Fruit fly (Drosophila melanogaster): ENCODE data around the gene mIF2.

Gene mIF2

DNA sequence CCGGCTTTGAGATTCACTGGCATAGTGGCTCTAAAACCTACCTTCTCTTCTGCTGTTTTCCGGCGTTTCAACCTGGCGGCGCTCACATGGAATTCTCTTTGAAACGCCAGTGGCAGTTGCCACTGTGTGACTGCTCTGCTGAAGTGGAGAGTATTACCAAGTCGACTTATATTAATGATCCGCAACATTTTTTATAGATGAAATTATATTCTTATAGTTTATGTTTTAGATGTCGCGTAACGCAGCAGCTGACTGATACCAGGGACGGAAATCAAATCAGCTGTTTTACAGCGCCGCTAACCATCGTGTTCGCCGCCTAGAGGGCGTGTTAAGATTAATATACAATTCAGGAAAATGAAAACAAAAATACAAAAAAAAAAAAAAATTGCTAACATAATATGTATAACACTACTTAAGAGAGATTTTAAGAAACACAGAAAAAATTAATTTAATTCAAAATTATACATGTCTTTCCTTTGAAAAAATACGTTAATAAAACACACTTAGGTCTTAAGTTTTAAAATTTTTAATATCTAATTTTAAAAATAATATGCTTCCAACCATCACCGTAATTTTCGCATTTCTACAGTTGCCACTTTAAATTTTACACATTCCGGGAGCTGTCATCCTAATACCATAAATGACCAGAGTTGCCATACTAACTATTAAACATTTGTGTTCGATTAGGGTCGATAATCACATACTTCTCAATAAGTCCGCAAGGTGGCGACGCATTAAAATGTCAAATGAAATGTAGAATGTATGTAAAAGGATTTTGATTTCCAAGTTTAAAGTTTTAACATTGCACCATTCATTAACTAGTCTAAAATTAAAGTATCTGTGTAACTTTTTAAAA is at the start of gene mIF2 (continued):
- TF ChIP-seq cyc (GFP tag; optimal IDR thresholded peaks at IDR 0.05), result peak; percentile 21
- TF ChIP-seq achi (GFP tag; optimal IDR thresholded peaks at IDR 0.05), result peak; percentile 14
- TF ChIP-seq eg (GFP tag; IDR thresholded peaks at IDR 0.05), result peak; percentile 79
- TF ChIP-seq Gug (GFP tag; IDR thresholded peaks at IDR 0.05), result peak; percentile 67
- peak; percentile 52 for TF ChIP-seq net (GFP tag; optimal IDR thresholded peaks at IDR 0.05)
- TF ChIP-seq OdsH (GFP tag; optimal IDR thresholded peaks at IDR 0.05), result peak; percentile 15
- TF ChIP-seq Ets21C (GFP tag; optimal IDR thresholded peaks at IDR 0.05), result no peak
- TF ChIP-seq CG6163 (GFP tag; IDR thresholded peaks at IDR 0.05), result peak; percentile 78
- TF ChIP-seq dac (GFP tag; optimal IDR thresholded peaks at IDR 0.05), result peak; percentile 22
- TF ChIP-seq CG8319 (GFP tag; optimal IDR thresholded peaks at IDR 0.05), result no peak

DNA sequence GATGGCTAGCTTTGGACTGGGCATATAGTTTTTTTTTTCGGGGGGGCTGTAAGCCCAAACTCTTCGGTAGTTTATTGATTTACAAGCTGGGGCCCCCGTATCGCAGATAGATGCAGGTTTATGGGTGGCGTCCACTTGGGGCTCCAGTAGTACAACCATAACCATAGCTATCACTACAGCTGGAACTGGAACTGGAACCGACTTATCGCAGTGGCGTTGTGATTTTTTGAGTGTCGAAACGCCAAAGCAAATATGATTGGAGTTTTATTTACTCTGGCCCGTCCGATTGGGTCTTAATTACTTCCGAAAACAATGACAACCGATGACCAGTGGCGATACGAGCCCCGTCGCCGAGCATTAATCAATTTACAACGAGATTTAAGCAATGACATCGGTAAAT is 45.8 kb upstream of the mIF2 start:
- TF ChIP-seq fkh (GFP tag; optimal IDR thresholded peaks at IDR 0.05), result peak; percentile 100
- no peak for TF ChIP-seq CG1621 (tag; optimal IDR thresholded peaks at IDR 0.05)

dm6 chr3R:28588395-28589050 is 43.9 kb upstream of the mIF2 start:
- TF ChIP-seq CG16779 (tag; optimal IDR thresholded peaks at IDR 0.05) (no peak), CG8319 (GFP tag; optimal IDR thresholded peaks at IDR 0.05) (no peak), pdm3 (GFP tag; optimal IDR thresholded peaks at IDR 0.05) (no peak), cyc (GFP tag; optimal IDR thresholded peaks at IDR 0.05) (no peak), Eip78C (GFP tag) (peak; percentile 4), CG11294 (GFP tag; IDR thresholded peaks at IDR 0.05) (no peak), fd59A (GFP tag; optimal IDR thresholded peaks at IDR 0.05) (no peak), ss (GFP tag; optimal IDR thresholded peaks at IDR 0.05) (no peak), vri (GFP tag; optimal IDR thresholded peaks at IDR 0.05) (no peak), CG10669 (GFP tag; optimal IDR thresholded peaks at IDR 0.05) (no peak), CG11902 (GFP tag; optimal IDR thresholded peaks at IDR 0.05) (no peak), Met (GFP tag; optimal IDR thresholded peaks at IDR 0.05) (no peak), fkh (GFP tag; optimal IDR thresholded peaks at IDR 0.05) (peak; percentile 81)

- TF ChIP-seq CG8119 (GFP tag; IDR thresholded peaks at IDR 0.05) (no peak), CG11294 (GFP tag; IDR thresholded peaks at IDR 0.05) (no peak), Sox102F (GFP tag; optimal IDR thresholded peaks at IDR 0.05) (no peak), net (GFP tag; optimal IDR thresholded peaks at IDR 0.05) (no peak), pdm3 (GFP tag; optimal IDR thresholded peaks at IDR 0.05) (no peak), vri (GFP tag; optimal IDR thresholded peaks at IDR 0.05) (peak; percentile 33), salr (GFP tag; optimal IDR thresholded peaks at IDR 0.05) (no peak), Sox15 (GFP tag; optimal IDR thresholded peaks at IDR 0.05) (no peak), Ets21C (GFP tag; optimal IDR thresholded peaks at IDR 0.05) (no peak), OdsH (GFP tag; optimal IDR thresholded peaks at IDR 0.05) (no peak), CG4318 (GFP tag; optimal IDR thresholded peaks at IDR 0.05) (no peak), fkh (GFP tag; optimal IDR thresholded peaks at IDR 0.05) (peak; percentile 100), CG7368 (GFP tag; optimal IDR thresholded peaks at IDR 0.05) (no peak), CG10631 (GFP tag; optimal IDR thresholded peaks at IDR 0.05) (no peak), cyc (GFP tag; optimal IDR thresholded peaks at IDR 0.05) (no peak), Hr4 (GFP tag; optimal IDR thresholded peaks at IDR 0.05) (no peak), Met (GFP tag; optimal IDR thresholded peaks at IDR 0.05) (no peak), CG31627 (GFP tag; optimal IDR thresholded peaks at IDR 0.05) (no peak), CG8319 (GFP tag; optimal IDR thresholded peaks at IDR 0.05) (no peak), dac (GFP tag; optimal IDR thresholded peaks at IDR 0.05) (no peak), Lpt (GFP tag; optimal IDR thresholded peaks at IDR 0.05) (no peak), Eip78C (GFP tag) (peak; percentile 44)
Observed at dm6 chr3R:28586943-28587342, 42.3 kb upstream of the mIF2 start.
